Fruit fly (Drosophila melanogaster) whole organism, prepupa: ENCODE measurements around the gene TfAP-2.

Experiments
- CG11902 ChIP-seq: fragments of 200-800 bp; sonication (Bioruptor generic); optimal IDR thresholded peaks from 3 replicates; lab custom pipeline; 2016; ENCODE audit warnings: missing biosample characterization, missing genetic modification characterization
- CG15336 ChIP-seq: fragments of 200-800 bp; sonication (Bioruptor generic); IDR thresholded peaks from 2 replicates; pipeline ENCODE4 v1.3.6; 2022; ENCODE audit warnings: missing biosample characterization, missing genetic modification characterization
- Ets21C ChIP-seq: fragments of 200-800 bp; sonication (Bioruptor generic); optimal IDR thresholded peaks from 3 replicates; lab custom pipeline; 2016; ENCODE audit warnings: missing biosample characterization, missing genetic modification characterization
- lz ChIP-seq: fragments of 200-800 bp; sonication (Bioruptor generic); optimal IDR thresholded peaks from 3 replicates; lab custom pipeline; 2016; ENCODE audit warnings: missing biosample characterization, missing genetic modification characterization
- pdm3 ChIP-seq: fragments of 200-800 bp; sonication (Bioruptor generic); optimal IDR thresholded peaks from 3 replicates; lab custom pipeline; 2016; ENCODE audit warnings: missing biosample characterization, missing genetic modification characterization

dm6 chr3L:21625547-21625946 lies 38.9 kb downstream of the TfAP-2 start, which contains the start of the genes CG7166 and Alg11:
- TF ChIP-seq Ets21C (GFP tag; lab: Kevin White, UChicago) (no peak), CG15336 (GFP tag; lab: Robert Waterston, UW) (no peak), lz (GFP tag; lab: Kevin White, UChicago) (no peak), CG11902 (GFP tag; lab: Kevin White, UChicago) (no peak), pdm3 (GFP tag; lab: Kevin White, UChicago) (no peak)
